Worm (Caenorhabditis elegans) whole organism, mixed stage, embryonic: ENCODE measurements around the gene srj-14.

ENCODE experiments used
- bed-3 ChIP-seq: fragments of 200-800 bp; sonication (Bioruptor generic); optimal IDR thresholded peaks from 3 replicates; lab custom pipeline; 2018; ENCODE audit warnings: mild to moderate bottlenecking, missing genetic modification characterization, moderate library complexity, missing compliant biosample characterization
- ceh-83 ChIP-seq: fragments of 200-800 bp; sonication (Bioruptor generic); optimal IDR thresholded peaks from 2 replicates; lab custom pipeline; 2018; ENCODE audit warnings: mild to moderate bottlenecking, missing genetic modification characterization, missing compliant biosample characterization
- ces-1 ChIP-seq: fragments of 150-350 bp; optimal IDR thresholded peaks from 2 replicates; lab custom pipeline; 2014; ENCODE audit warnings: missing biosample characterization, missing genetic modification reagents, missing genetic modification characterization
- elt-1 ChIP-seq: sonication (generic microtip); optimal IDR thresholded peaks from 2 replicates; lab custom pipeline; 2017; ENCODE audit warnings: missing genetic modification characterization, mild to moderate bottlenecking, missing compliant biosample characterization, antibody characterized with exemption, moderate library complexity, borderline replicate concordance; ENCODE audit not compliant: insufficient read depth
- lsy-2 ChIP-seq: fragments of 150-350 bp; optimal IDR thresholded peaks from 2 replicates; lab custom pipeline; 2014; ENCODE audit warnings: missing biosample characterization, missing genetic modification characterization
- mep-1 ChIP-seq: fragments of 150-350 bp; optimal IDR thresholded peaks from 2 replicates; lab custom pipeline; 2017; ENCODE audit warnings: missing biosample characterization, missing genetic modification reagents, missing genetic modification characterization, inconsistent platforms
- pha-4 ChIP-seq: fragments of 150-350 bp; optimal IDR thresholded peaks from 2 replicates; lab custom pipeline; 2018; ENCODE audit warnings: missing biosample characterization, missing genetic modification reagents, missing genetic modification characterization
- snpc-4 ChIP-seq: fragments of 150-350 bp; optimal IDR thresholded peaks from 2 replicates; lab custom pipeline; 2014; ENCODE audit warnings: missing biosample characterization, missing genetic modification characterization
- unc-62 ChIP-seq: fragments of 150-350 bp; optimal IDR thresholded peaks from 2 replicates; lab custom pipeline; 2014; ENCODE audit warnings: missing biosample characterization, missing genetic modification reagents, missing genetic modification characterization
- ztf-11 ChIP-seq: fragments of 150-350 bp; optimal IDR thresholded peaks from 2 replicates; lab custom pipeline; 2014; ENCODE audit warnings: missing biosample characterization, missing genetic modification characterization

DNA sequence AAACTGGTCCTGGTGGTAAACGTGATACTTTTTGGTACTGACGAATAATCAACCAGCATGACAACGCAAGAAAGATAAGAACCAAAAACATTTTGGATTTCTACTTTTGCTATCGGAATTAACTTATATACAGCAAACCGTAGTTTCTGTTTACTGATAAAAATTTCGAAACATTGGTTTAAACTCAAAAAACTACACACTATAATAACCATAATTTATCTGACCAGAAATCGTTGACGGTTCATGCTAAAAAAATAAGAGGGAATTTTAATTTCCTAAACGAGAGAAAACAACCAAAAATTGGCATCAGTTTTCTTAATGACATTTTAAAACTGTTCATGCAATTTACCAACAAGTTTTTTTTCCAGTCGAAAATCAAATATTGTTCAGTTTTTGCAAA, 7.8 kb upstream of the srj-14 start, which contains the start of gene cyp-35A1:
- TF ChIP-seq mep-1 (tag; lab: Kevin White, UChicago) (no peak), ztf-11 (no peak), pha-4 (tag; lab: Kevin White, UChicago) (no peak), ceh-83 (GFP tag; lab: Kevin White, UChicago) (no peak), snpc-4 (no peak), unc-62 (GFP tag; lab: Kevin White, UChicago) (no peak), lsy-2 (tag; lab: Kevin White, UChicago) (no peak), ces-1 (GFP tag; lab: Kevin White, UChicago) (no peak), bed-3 (GFP tag; lab: Kevin White, UChicago) (no peak), elt-1 (no peak)
